Worm (Caenorhabditis elegans) whole organism, mixed stage, embryonic: ENCODE results near the gene hum-2.
"Not testable (repeated sequence)": the region's sequence is repeated elsewhere in the genome, so short reads cannot be mapped to it uniquely, and the experiment has no call there.

Source experiments
- M03D4.4 ChIP-seq: sonication (generic microtip); optimal IDR thresholded peaks from 2 replicates; lab custom pipeline; 2017; ENCODE audit warnings: mild to moderate bottlenecking, missing genetic modification characterization, missing compliant biosample characterization
- bed-3 ChIP-seq: fragments of 200-800 bp; sonication (Bioruptor generic); optimal IDR thresholded peaks from 3 replicates; lab custom pipeline; 2018; ENCODE audit warnings: mild to moderate bottlenecking, missing genetic modification characterization, moderate library complexity, missing compliant biosample characterization
- blmp-1 ChIP-seq: fragments of 150-350 bp; optimal IDR thresholded peaks from 2 replicates; lab custom pipeline; 2014; ENCODE audit warnings: missing biosample characterization, missing genetic modification characterization
- ceh-39 ChIP-seq: fragments of 150-350 bp; optimal IDR thresholded peaks from 2 replicates; lab custom pipeline; 2014; ENCODE audit warnings: missing biosample characterization, missing genetic modification characterization
- ceh-43 ChIP-seq: fragments of 200-800 bp; sonication (Bioruptor generic); optimal IDR thresholded peaks from 2 replicates; lab custom pipeline; 2018; ENCODE audit warnings: mild to moderate bottlenecking, missing genetic modification characterization, moderate library complexity, missing compliant biosample characterization
- ceh-83 ChIP-seq: fragments of 200-800 bp; sonication (Bioruptor generic); optimal IDR thresholded peaks from 2 replicates; lab custom pipeline; 2018; ENCODE audit warnings: mild to moderate bottlenecking, missing genetic modification characterization, missing compliant biosample characterization
- ces-1 ChIP-seq: fragments of 150-350 bp; optimal IDR thresholded peaks from 2 replicates; lab custom pipeline; 2014; ENCODE audit warnings: missing biosample characterization, missing genetic modification reagents, missing genetic modification characterization
- cnd-1 ChIP-seq: fragments of 200-800 bp; sonication (Bioruptor generic); optimal IDR thresholded peaks from 2 replicates; lab custom pipeline; 2018; ENCODE audit warnings: mild to moderate bottlenecking, missing genetic modification characterization, missing compliant biosample characterization
- drap-1 ChIP-seq: fragments of 200-800 bp; sonication (Bioruptor generic); optimal IDR thresholded peaks from 3 replicates; lab custom pipeline; 2018; ENCODE audit warnings: mild to moderate bottlenecking, missing genetic modification characterization, missing compliant biosample characterization
- elt-3 ChIP-seq: fragments of 150-350 bp; optimal IDR thresholded peaks from 2 replicates; lab custom pipeline; 2014; ENCODE audit warnings: missing biosample characterization, missing genetic modification characterization
- ham-2 ChIP-seq: fragments of 200-800 bp; sonication (Bioruptor generic); optimal IDR thresholded peaks from 2 replicates; lab custom pipeline; 2018; ENCODE audit warnings: mild to moderate bottlenecking, missing genetic modification characterization, missing compliant biosample characterization
- hlh-1 ChIP-seq: fragments of 150-350 bp; optimal IDR thresholded peaks from 2 replicates; lab custom pipeline; 2014; ENCODE audit warnings: missing biosample characterization, missing genetic modification reagents, missing genetic modification characterization
- lin-13 ChIP-seq: fragments of 150-350 bp; optimal IDR thresholded peaks from 2 replicates; lab custom pipeline; 2014; ENCODE audit warnings: missing biosample characterization, missing genetic modification characterization
- lin-32 ChIP-seq: fragments of 200-800 bp; sonication (Bioruptor generic); optimal IDR thresholded peaks from 2 replicates; lab custom pipeline; 2018; ENCODE audit warnings: mild to moderate bottlenecking, missing genetic modification characterization, missing compliant biosample characterization
- lsy-2 ChIP-seq: fragments of 150-350 bp; optimal IDR thresholded peaks from 2 replicates; lab custom pipeline; 2014; ENCODE audit warnings: missing biosample characterization, missing genetic modification characterization
- mep-1 ChIP-seq: fragments of 150-350 bp; optimal IDR thresholded peaks from 2 replicates; lab custom pipeline; 2017; ENCODE audit warnings: missing biosample characterization, missing genetic modification reagents, missing genetic modification characterization, inconsistent platforms
- mls-2 ChIP-seq: sonication (generic microtip); optimal IDR thresholded peaks from 2 replicates; lab custom pipeline; 2016; ENCODE audit warnings: mild to moderate bottlenecking, missing genetic modification characterization, moderate library complexity, missing compliant biosample characterization
- nhr-12 ChIP-seq: fragments of 150-350 bp; optimal IDR thresholded peaks from 2 replicates; lab custom pipeline; 2014; ENCODE audit warnings: missing biosample characterization, missing genetic modification characterization
- nhr-2 ChIP-seq: fragments of 150-350 bp; optimal IDR thresholded peaks from 2 replicates; lab custom pipeline; 2014; ENCODE audit warnings: missing biosample characterization, missing genetic modification characterization
- nhr-237 ChIP-seq: fragments of 150-350 bp; optimal IDR thresholded peaks from 2 replicates; lab custom pipeline; 2014; ENCODE audit warnings: missing biosample characterization, missing genetic modification characterization
- nhr-76 ChIP-seq: sonication (generic microtip); optimal IDR thresholded peaks from 2 replicates; lab custom pipeline; 2017; ENCODE audit warnings: missing biosample characterization, missing genetic modification characterization
- pha-4 ChIP-seq: fragments of 150-350 bp; optimal IDR thresholded peaks from 2 replicates; lab custom pipeline; 2018; ENCODE audit warnings: missing biosample characterization, missing genetic modification reagents, missing genetic modification characterization
- sem-2 ChIP-seq: fragments of 200-800 bp; sonication (Bioruptor generic); optimal IDR thresholded peaks from 2 replicates; lab custom pipeline; 2018; ENCODE audit warnings: mild to moderate bottlenecking, missing genetic modification characterization, missing compliant biosample characterization
- snpc-4 ChIP-seq: fragments of 150-350 bp; optimal IDR thresholded peaks from 2 replicates; lab custom pipeline; 2014; ENCODE audit warnings: missing biosample characterization, missing genetic modification characterization
- sptf-1 ChIP-seq: sonication (generic microtip); optimal IDR thresholded peaks from 2 replicates; lab custom pipeline; 2017; ENCODE audit warnings: mild to moderate bottlenecking, missing genetic modification characterization, moderate library complexity, missing compliant biosample characterization
- unc-120 ChIP-seq: sonication (generic microtip); optimal IDR thresholded peaks from 2 replicates; lab custom pipeline; 2017; ENCODE audit warnings: missing genetic modification characterization, missing compliant biosample characterization; ENCODE audit not compliant: poor library complexity, severe bottlenecking
- unc-39 ChIP-seq: fragments of 150-350 bp; optimal IDR thresholded peaks from 2 replicates; lab custom pipeline; 2014; ENCODE audit warnings: missing biosample characterization, missing genetic modification characterization
- unc-62 ChIP-seq: fragments of 150-350 bp; optimal IDR thresholded peaks from 2 replicates; lab custom pipeline; 2014; ENCODE audit warnings: missing biosample characterization, missing genetic modification reagents, missing genetic modification characterization
- zip-8 ChIP-seq: fragments of 150-350 bp; optimal IDR thresholded peaks from 2 replicates; lab custom pipeline; 2014; ENCODE audit warnings: missing biosample characterization, missing genetic modification characterization
- ztf-11 ChIP-seq: fragments of 150-350 bp; optimal IDR thresholded peaks from 2 replicates; lab custom pipeline; 2014; ENCODE audit warnings: missing biosample characterization, missing genetic modification characterization

hum-2 gene

DNA sequence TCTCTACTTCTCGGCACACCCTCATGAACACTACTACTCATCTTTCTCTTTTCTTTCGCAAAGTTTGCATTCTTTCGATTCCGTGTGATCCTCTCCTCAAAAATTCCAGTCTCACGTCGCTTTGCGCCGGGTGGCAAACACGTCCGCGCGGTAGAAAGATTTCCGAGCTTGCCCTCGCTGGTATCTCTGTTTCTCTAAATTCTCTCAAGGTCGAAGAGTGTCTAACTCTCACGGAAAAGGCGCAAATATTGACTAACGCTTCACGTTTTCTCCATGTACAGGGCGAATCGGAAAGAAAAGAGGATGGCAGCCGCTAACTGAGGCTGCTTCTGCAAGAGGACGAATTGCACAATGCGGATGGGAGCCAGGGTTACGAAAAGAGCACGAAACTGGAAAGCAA, 36.8 kb downstream of the hum-2 start:
- TF ChIP-seq nhr-237 (tag; lab: Kevin White, UChicago) (peak; percentile 39), sptf-1 (tag; lab: Kevin White, UChicago) (no peak), mep-1 (tag; lab: Kevin White, UChicago) (no peak), ham-2 (peak; percentile 64)
- TF ChIP-seq, all 35 proteins: peak for 2

DNA sequence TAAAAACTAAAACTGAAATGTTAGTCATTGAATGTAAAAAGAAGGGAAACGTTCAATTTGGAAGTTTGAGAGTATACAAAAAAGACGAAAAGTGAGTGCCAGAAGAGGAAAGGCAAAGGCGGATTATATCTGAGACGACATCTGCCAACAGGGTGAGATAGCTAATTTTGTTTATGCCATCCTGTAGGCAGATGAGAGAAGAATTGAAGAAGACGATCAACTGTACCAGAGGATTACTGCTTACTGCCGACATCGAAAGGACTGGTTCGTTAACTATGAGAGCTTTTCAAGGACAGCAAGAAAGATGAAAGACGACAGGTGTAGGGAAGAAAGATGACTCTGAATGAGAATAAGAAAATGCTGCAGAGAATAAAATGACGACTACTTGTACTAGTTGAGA, 37.6 kb downstream of the hum-2 start:
- TF ChIP-seq lsy-2 (tag; lab: Kevin White, UChicago) (no peak), cnd-1 (tag; lab: Kevin White, UChicago) (peak; percentile 6)

DNA sequence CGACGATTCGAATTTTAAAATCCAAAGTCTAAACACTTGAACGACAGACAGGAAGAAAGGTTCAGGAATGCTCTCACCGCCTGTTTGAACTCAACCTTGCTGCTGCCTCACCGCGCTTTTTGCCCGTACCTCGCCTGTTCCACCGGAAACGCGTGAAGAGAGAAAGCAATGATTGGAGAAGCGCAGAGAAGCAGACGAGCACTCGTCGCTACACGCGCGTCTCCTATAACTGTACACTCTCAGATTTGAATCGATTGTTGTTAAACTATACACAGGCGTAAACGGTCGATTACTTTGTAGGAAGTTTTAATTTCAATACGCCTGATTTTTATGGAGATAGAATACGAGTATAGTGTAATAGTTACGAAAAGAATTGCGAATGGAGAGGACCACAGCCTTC, 38.5 kb downstream of the hum-2 start:
- TF ChIP-seq ces-1 (GFP tag; lab: Kevin White, UChicago), result no peak
- TF ChIP-seq M03D4.4, result no peak
- no peak for TF ChIP-seq lin-13 (tag; lab: Kevin White, UChicago)
- no peak for TF ChIP-seq snpc-4
- no peak for TF ChIP-seq elt-3 (tag; lab: Kevin White, UChicago)
- no peak for TF ChIP-seq ztf-11
- TF ChIP-seq drap-1 (GFP tag; lab: Kevin White, UChicago), result no peak
- no peak for TF ChIP-seq unc-39
- no peak for TF ChIP-seq bed-3 (GFP tag; lab: Kevin White, UChicago)
- TF ChIP-seq unc-120 (tag; lab: Kevin White, UChicago), result peak; percentile 48
- no peak for TF ChIP-seq lsy-2 (tag; lab: Kevin White, UChicago)
- no peak for TF ChIP-seq ceh-39 (tag; lab: Kevin White, UChicago)
- no peak for TF ChIP-seq lin-32 (GFP tag; lab: Kevin White, UChicago)
- no peak for TF ChIP-seq unc-62 (GFP tag; lab: Kevin White, UChicago)
- peak; percentile 82 for TF ChIP-seq ham-2
- TF ChIP-seq sem-2 (GFP tag; lab: Kevin White, UChicago), result no peak
- TF ChIP-seq ceh-43 (GFP tag; lab: Kevin White, UChicago), result no peak
- no peak for TF ChIP-seq nhr-2 (tag; lab: Kevin White, UChicago)
- peak; percentile 7 for TF ChIP-seq pha-4 (tag; lab: Kevin White, UChicago)
- TF ChIP-seq nhr-237 (tag; lab: Kevin White, UChicago), result no peak
- no peak for TF ChIP-seq zip-8 (tag; lab: Kevin White, UChicago)
- no peak for TF ChIP-seq nhr-12 (tag; lab: Kevin White, UChicago)
- TF ChIP-seq ceh-83, result no peak
- TF ChIP-seq hlh-1, result peak; percentile 20
- no peak for TF ChIP-seq nhr-76 (tag; lab: Kevin White, UChicago)
- peak; percentile 55 for TF ChIP-seq mls-2
- TF ChIP-seq blmp-1 (tag; lab: Kevin White, UChicago), result no peak

- TF ChIP-seq bed-3 (GFP tag; lab: Kevin White, UChicago) (no peak), ces-1 (GFP tag; lab: Kevin White, UChicago) (peak; percentile 77)
Observed at ce11 chrV:9425593-9425992, 39.6 kb downstream of the hum-2 start, which contains the start of gene F36D4.5. Gene F36D4.5, minus strand, starts transcription at chrV:9425817.

ce11 chrV:9427075-9427474, 41.1 kb downstream of the hum-2 start, which contains the start of gene F36D4.6:
Gene F36D4.6, minus strand, starts transcription at chrV:9427175.
- no peak for TF ChIP-seq M03D4.4
- no peak for TF ChIP-seq bed-3 (GFP tag; lab: Kevin White, UChicago)

DNA sequence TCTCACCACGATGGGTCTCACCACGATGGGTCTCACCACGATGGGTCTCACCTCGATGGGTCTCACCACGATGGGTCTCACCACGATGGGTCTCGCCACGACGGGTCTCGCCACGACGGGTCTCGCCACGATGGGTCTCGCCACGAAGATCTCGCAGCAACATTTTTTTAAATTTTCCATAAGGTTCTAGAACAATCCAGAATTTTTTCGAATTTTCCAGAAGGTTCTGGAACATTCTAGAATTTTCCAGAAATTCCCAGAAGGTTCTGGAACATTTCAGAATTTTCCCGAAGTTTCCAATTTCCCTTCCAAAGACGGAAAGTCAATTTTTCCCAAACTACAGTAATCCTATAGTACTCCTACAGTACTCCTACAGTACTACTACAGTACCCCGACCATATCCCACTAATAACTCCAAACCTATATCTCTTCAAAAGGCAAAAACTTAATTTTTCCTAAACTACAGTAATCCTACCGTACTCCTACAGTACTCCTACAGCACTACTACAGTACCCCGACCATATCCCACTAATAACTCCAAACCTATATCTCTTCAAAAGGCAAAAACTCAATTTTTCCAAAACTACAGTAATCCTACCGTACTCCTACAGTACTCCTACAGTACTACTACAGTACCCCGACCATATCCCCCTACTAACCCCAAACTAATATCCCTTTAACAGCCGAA, 53.5 kb downstream of the hum-2 start, which contains the start of gene Y54B9A.1:
Gene Y54B9A.1 (minus strand): TSS at position 235 of the 688 bp plus-strand sequence.
- TF ChIP-seq lsy-2 (tag; lab: Kevin White, UChicago); ces-1 (GFP tag; lab: Kevin White, UChicago); elt-3 (tag; lab: Kevin White, UChicago): not testable (repeated sequence)
